Worm (Caenorhabditis elegans): ENCODE results near the gene osm-8.
A peak's percentile ranks its signal among the peaks of the same experiment; 100 is the strongest.

The osm-8 gene

DNA sequence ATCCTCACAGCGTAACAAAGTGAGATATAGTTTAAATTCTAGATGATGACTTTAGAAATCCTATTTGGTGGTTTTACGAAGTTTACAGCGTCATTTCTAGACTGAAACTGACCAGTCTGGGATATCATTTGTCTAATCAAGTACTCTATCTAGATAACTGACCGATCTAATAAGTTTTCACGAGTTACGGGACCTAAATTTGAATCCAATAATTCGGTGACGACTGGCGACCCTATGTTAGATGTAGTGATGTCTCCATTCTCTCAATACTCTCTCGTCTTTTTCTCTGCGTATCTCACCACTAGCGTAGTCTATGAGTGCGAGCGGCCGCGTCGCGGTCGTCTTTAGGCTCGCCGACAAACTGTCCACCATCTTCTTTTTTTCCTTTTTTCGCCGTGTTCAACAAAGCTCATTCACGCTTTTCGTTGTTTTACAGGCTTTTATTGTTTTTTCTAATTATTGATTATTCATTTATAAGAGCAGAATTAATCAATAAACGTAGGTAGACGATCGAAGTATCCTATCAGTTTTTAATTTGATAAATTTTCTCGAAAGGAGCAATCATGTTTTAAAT is 10.2 kb upstream of the osm-8 start (continued):
- no peak for TF ChIP-seq syd-9 (tag; optimal IDR thresholded peaks at IDR 0.05)
- TF ChIP-seq dmd-4 (tag; optimal IDR thresholded peaks at IDR 0.05; ENCODE audit: borderline replicate concordance) = no peak
- TF ChIP-seq pros-1 (tag; optimal IDR thresholded peaks at IDR 0.05) = no peak
- TF ChIP-seq pha-4 (tag; optimal IDR thresholded peaks at IDR 0.05) = no peak
- TF ChIP-seq ztf-16 (tag; optimal IDR thresholded peaks at IDR 0.05) = no peak
- TF ChIP-seq hlh-15 (tag; optimal IDR thresholded peaks at IDR 0.05) = no peak
- no peak for TF ChIP-seq tbx-2 (tag; optimal IDR thresholded peaks at IDR 0.05)
- no peak for TF ChIP-seq dve-1 (tag; optimal IDR thresholded peaks at IDR 0.05)
- no peak for TF ChIP-seq npax-4 (tag; optimal IDR thresholded peaks at IDR 0.05)
- peak; percentile 56 for TF ChIP-seq unc-42 (tag; optimal IDR thresholded peaks at IDR 0.05)

DNA sequence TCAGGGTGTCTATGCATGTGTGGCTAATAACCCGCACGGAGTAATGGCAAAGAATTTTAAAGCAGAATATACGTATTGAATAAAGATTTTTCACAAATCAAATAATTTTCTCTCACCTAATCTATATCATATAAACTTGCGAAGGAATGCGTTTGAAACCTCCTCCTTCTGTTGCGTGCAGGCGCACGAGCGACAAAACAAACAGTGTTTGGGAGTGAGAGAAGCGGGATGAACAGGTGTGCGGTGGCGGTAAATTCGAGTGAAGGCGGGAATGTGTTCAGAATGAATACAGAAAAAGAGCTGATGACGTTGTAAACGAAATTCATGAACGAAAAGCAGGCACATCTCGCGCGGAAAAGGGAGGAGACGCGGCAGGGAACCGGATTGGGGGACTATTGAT is 9.1 kb upstream of the osm-8 start:
- peak; percentile 2 for TF ChIP-seq ceh-18 (tag; optimal IDR thresholded peaks at IDR 0.05)
- TF ChIP-seq dve-1 (tag; optimal IDR thresholded peaks at IDR 0.05) = no peak
- no peak for TF ChIP-seq npax-4 (tag; optimal IDR thresholded peaks at IDR 0.05)
- TF ChIP-seq unc-3 (GFP tag; conservative IDR thresholded peaks at IDR 0.05) = no peak
- TF ChIP-seq unc-3 (tag; optimal IDR thresholded peaks at IDR 0.05) = no peak

DNA sequence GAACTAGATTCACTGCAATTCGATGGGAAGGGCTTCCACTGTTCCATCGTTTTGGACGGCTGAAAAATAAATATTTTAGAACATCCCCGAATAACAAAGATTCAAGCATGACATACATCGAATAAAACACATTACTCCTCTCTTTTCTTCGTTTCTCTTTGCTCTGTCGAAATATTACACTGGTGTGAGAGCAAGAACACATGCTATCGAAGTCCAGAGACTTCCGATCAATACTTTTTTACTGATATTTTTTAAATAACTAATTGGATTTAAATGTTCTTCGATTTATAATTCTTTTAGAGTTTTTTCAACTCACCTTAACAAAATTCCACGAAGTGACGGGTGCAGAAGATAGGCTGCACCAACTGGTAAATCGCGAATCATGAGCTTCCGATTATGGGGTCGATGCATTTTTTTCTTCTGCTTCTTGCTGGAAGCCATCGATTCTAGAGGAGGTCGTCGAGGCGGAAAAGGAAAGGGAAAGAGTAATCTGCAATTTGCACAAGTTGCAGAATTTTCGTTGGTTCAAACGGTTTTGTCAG is 8.1 kb upstream of the osm-8 start, which contains the start of the genes oig-4 and R07G3.7:
Gene oig-4 (plus strand): TSS at position 301 of the 542 bp plus-strand sequence.
Gene R07G3.7 (minus strand): TSS at position 492 of the 542 bp plus-strand sequence.
- TF ChIP-seq eyg-1 (tag; optimal IDR thresholded peaks at IDR 0.05) (no peak), fax-1 (tag; optimal IDR thresholded peaks at IDR 0.05) (no peak), sox-2 (GFP tag; IDR thresholded peaks at IDR 0.05) (no peak), unc-3 (GFP tag; conservative IDR thresholded peaks at IDR 0.05) (no peak), unc-3 (tag; optimal IDR thresholded peaks at IDR 0.05) (no peak), ceh-22 (tag; optimal IDR thresholded peaks at IDR 0.05) (no peak), hlh-15 (tag; optimal IDR thresholded peaks at IDR 0.05) (no peak), ama-1 (optimal IDR thresholded peaks at IDR 0.05) (no peak), unc-55 (GFP tag; optimal IDR thresholded peaks at IDR 0.05) (no peak), zip-5 (tag; optimal IDR thresholded peaks at IDR 0.05) (no peak), npax-4 (tag; optimal IDR thresholded peaks at IDR 0.05) (no peak), fkh-6 (tag; optimal IDR thresholded peaks at IDR 0.05) (no peak), madf-2 (tag; optimal IDR thresholded peaks at IDR 0.05) (no peak), dmd-4 (tag; optimal IDR thresholded peaks at IDR 0.05; ENCODE audit: borderline replicate concordance) (no peak)

DNA sequence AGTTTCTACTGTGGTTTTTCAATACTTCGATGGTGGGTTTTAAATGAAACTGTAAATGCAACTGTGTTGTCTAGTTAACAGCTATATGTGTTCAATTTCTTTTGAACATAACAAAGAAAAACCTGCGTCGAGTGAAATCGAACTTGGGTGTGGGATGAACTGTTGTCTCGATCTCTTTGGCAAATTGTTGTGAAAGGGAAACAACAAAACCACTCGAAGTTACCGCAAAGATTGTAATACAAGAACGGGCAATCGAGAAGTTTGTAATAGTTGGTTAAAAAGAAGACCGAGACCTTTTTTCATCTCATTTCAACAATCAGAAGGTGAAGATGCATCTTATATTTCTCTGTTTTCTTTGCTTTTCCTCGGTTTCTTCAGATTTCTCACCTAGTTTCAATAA is 2.7 kb upstream of the osm-8 start, which contains the start of gene lips-17:
Gene lips-17 (plus strand): TSS at position 301 of the 400 bp plus-strand sequence.
- TF ChIP-seq ceh-6 (GFP tag; optimal IDR thresholded peaks at IDR 0.05) (no peak), pat-9 (tag; optimal IDR thresholded peaks at IDR 0.05) (no peak), ceh-30 (tag; optimal IDR thresholded peaks at IDR 0.05) (no peak), che-1 (tag; optimal IDR thresholded peaks at IDR 0.05) (no peak), hlh-8 (tag; optimal IDR thresholded peaks at IDR 0.05) (no peak), unc-86 (tag; optimal IDR thresholded peaks at IDR 0.05) (no peak), madf-2 (tag; optimal IDR thresholded peaks at IDR 0.05) (no peak), unc-55 (GFP tag; optimal IDR thresholded peaks at IDR 0.05) (no peak), lin-11 (tag; optimal IDR thresholded peaks at IDR 0.05) (no peak), hlh-13 (GFP tag; optimal IDR thresholded peaks at IDR 0.05) (no peak), C08G9.2 (tag; optimal IDR thresholded peaks at IDR 0.05) (no peak), eyg-1 (tag; optimal IDR thresholded peaks at IDR 0.05) (no peak), nfya-1 (tag; optimal IDR thresholded peaks at IDR 0.05) (no peak), rnt-1 (tag; optimal IDR thresholded peaks at IDR 0.05) (no peak)

DNA sequence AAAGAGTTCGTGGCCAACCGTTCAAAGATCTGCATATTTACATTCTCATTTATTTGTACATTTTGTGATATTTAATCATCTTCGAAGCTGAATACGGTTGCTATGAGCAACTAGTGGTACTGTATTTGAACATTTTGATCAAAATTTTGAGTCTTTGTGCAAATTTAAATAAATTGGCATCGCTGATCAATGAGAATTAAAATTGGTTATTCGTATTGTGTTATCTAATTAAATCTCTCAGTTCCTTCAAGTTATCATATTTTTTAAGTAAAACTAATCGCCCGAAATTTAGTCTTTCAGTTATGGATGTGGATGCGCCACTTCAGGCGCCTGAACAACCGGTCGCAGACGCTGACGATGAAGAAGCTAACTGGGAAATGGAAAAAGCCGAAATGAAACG is 5.8 kb downstream of the osm-8 start, which contains the start of gene npp-21:
Gene npp-21 (plus strand): TSS at position 301 of the 400 bp plus-strand sequence.
- TF ChIP-seq sox-4 (tag; optimal IDR thresholded peaks at IDR 0.05) = no peak
- no peak for TF ChIP-seq unc-42 (tag; optimal IDR thresholded peaks at IDR 0.05)

Data from whole organism, late embryonic.